Fruit fly (Drosophila melanogaster) S2 (cell line): ENCODE measurements around the gene slpr.

ENCODE experiments used
- CG8478 ChIP-seq: fragments of >200 bp; optimal IDR thresholded peaks from 2 replicates; lab custom pipeline; 2018
- CTCF ChIP-seq, 2 experiments: fragments of >200 bp; optimal IDR thresholded peaks; 2 replicates each; lab custom pipeline; 2018

dm6 chrX:8163452-8163851 is 13.5 kb downstream of the slpr start:
- no peak for TF ChIP-seq CTCF (optimal IDR thresholded peaks at IDR 0.05; lab: Kevin White, UChicago)
- TF ChIP-seq CG8478 (lab: Kevin White, UChicago): no peak
